Worm (Caenorhabditis elegans): ENCODE results near the gene ykt-6.

DNA sequence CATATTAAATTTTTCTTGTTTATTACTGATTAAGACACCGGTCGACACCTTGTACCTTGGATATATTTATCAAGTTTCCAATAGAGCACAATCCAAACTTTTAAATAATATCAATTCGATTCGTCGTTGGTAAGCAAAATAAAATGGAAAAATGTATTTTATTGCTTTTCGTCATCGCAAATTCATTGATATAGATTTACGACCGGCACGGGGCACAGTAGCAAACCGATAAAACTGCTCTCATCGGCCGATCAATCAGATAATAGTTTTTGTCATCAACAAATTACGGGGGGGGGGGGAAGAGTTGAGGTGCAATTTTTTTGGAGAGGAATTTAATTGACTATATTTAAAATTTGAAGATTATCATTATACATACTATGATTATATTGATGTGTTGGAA, 35.9 kb upstream of the ykt-6 start:
- TF ChIP-seq flt-1 (GFP tag; IDR thresholded peaks at IDR 0.05) = no peak
- TF ChIP-seq ceh-36 (tag; optimal IDR thresholded peaks at IDR 0.05) = no peak
- TF ChIP-seq scrt-1 (GFP tag; IDR thresholded peaks at IDR 0.05) = no peak
- TF ChIP-seq ama-1 (optimal IDR thresholded peaks at IDR 0.05) = no peak
- TF ChIP-seq hmbx-1 (tag; optimal IDR thresholded peaks at IDR 0.05) = no peak
- no peak for TF ChIP-seq ceh-13 (GFP tag; optimal IDR thresholded peaks at IDR 0.05)
